Worm (Caenorhabditis elegans): ENCODE results near the gene rab-33.

Gene rab-33

DNA sequence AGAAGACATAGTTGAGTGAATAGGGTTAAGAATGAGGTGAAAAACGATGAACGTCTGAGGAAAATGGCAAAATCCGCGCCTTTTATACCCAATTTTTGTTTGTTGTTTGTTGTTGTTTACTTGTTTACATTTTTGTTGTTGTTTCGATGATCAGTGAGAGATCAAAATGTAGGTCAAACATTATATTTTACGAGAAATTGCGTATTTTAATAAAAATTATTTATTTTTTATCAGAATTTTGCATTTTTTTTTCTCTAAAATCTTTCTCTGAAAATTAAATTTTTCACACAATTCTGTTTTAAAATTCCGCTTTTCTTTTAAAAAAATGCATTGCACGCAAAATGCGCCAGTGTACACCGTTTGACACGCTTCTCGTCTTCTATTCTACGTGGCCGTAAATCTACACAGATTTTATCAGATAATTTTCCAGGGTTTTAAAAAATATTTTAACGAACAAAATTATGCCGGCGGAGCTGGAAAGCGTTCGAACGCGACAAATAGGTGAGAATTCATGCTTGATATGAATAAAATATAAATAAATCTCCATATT lies 3.1 kb upstream of the rab-33 start, which contains the start of the genes sip-1 and sly-1 (continued):
- TF ChIP-seq let-607 (tag; optimal IDR thresholded peaks at IDR 0.05): peak; percentile 32 to 84
- no peak for TF ChIP-seq zfh-2 (GFP tag; conservative IDR thresholded peaks at IDR 0.05)
- TF ChIP-seq tlf-1 (GFP tag; optimal IDR thresholded peaks at IDR 0.05): peak; percentile 12
- peak; percentile 16 for TF ChIP-seq snpc-1.3 (tag; optimal IDR thresholded peaks at IDR 0.05; ENCODE audit: insufficient read depth)
- TF ChIP-seq rcor-1 (GFP tag; IDR thresholded peaks at IDR 0.05): 0 out of 2 replicates have a peak, but pooled peaks have one; percentile 23
- peak; percentile 91 for TF ChIP-seq madf-6 (GFP tag; IDR thresholded peaks at IDR 0.05)
- TF ChIP-seq madf-8 (GFP tag; conservative IDR thresholded peaks at IDR 0.05): peak; percentile 54; the same call in 1 of the 2 replicates
- peak; percentile 78 for TF ChIP-seq xnd-1 (tag; optimal IDR thresholded peaks at IDR 0.05)
- peak; percentile 80; the same call in 1 of the 2 replicates for TF ChIP-seq B0019.2 (GFP tag; conservative IDR thresholded peaks at IDR 0.05)
- peak; percentile 48 for TF ChIP-seq F23B12.7 (tag; optimal IDR thresholded peaks at IDR 0.05; ENCODE audit: insufficient read depth)
- TF ChIP-seq lsl-1 (GFP tag; optimal IDR thresholded peaks at IDR 0.05): peak; percentile 66
- TF ChIP-seq attf-6 (GFP tag; IDR thresholded peaks at IDR 0.05): no peak

DNA sequence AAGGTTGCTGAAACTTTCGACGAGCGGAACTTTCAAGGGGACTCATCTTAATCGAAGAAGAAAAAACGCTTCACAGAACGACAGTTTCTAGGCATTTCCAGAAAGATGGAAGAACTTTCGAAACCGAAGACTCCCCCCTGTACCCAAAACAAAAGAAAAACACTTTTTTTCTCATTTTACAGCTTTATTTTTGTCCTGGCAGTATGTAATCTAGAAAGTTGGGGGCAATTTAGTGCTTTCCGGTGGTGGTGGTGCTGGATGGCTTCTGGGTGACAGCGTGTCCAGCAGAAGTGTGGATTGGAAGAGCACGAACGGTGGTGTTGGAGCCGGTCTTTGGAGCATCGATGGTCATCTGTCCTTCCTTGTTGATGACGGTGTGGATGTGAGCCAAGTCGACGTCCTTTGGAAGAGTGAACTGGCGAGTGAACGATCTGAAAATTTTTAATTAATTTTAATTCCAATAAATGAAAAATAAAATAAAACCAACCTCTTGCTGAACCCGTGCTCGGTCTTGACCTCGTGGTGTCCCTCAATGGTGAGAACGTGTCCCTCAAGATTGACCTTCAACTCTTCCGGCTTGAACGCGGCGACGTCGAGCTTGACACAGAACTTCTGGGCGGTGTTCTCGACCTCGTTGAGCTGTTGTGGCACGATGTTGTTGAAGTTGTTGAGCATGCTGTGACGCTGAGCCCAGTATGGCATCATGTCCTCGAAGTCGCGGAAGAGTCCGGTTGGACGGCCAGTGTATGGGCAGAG lies 2.5 kb upstream of the rab-33 start:
- TF ChIP-seq F52B5.7 (tag; optimal IDR thresholded peaks at IDR 0.05) (no peak), let-607 (tag; optimal IDR thresholded peaks at IDR 0.05) (no peak), madf-8 (GFP tag; conservative IDR thresholded peaks at IDR 0.05) (peak; percentile 70), Y79H2A.3 (GFP tag; conservative IDR thresholded peaks at IDR 0.05) (peak; percentile 90), aptf-2 (GFP tag; conservative IDR thresholded peaks at IDR 0.05) (no peak), dpl-1 (GFP tag; optimal IDR thresholded peaks at IDR 0.05) (peak; percentile 9), ekl-4 (GFP tag; IDR thresholded peaks at IDR 0.05) (peak; percentile 57), chd-7 (tag; optimal IDR thresholded peaks at IDR 0.05) (no peak), ceh-40 (GFP tag; IDR thresholded peaks at IDR 0.05) (peak; percentile 47; the same call in 1 of the 2 replicates), ama-1 (optimal IDR thresholded peaks at IDR 0.05) (peak; percentile 55), ama-1 (GFP tag; optimal IDR thresholded peaks at IDR 0.05) (peak in 1 of 2 experiments; percentile 91), zfh-2 (GFP tag; conservative IDR thresholded peaks at IDR 0.05) (peak; percentile 80), F39B2.1 (GFP tag; IDR thresholded peaks at IDR 0.05) (peak; percentile 5), lsl-1 (GFP tag; optimal IDR thresholded peaks at IDR 0.05) (peak; percentile 48), attf-6 (GFP tag; IDR thresholded peaks at IDR 0.05) (no peak; the same call in none of the 2 replicates), bed-2 (GFP tag; IDR thresholded peaks at IDR 0.05) (no peak), rpc-1 (optimal IDR thresholded peaks at IDR 0.05) (peak; percentile 12), rpc-1 (tag; optimal IDR thresholded peaks at IDR 0.05) (no peak), nfya-1 (tag; optimal IDR thresholded peaks at IDR 0.05; ENCODE audit: borderline replicate concordance, insufficient read depth) (no peak), ccch-3 (GFP tag; optimal IDR thresholded peaks at IDR 0.05) (no peak), pha-4 (tag; optimal IDR thresholded peaks at IDR 0.05) (no peak), somi-1 (GFP tag; optimal IDR thresholded peaks at IDR 0.05) (no peak), lin-35 (GFP tag; optimal IDR thresholded peaks at IDR 0.05) (no peak), cebp-2 (GFP tag; IDR thresholded peaks at IDR 0.05) (no peak), mes-4 (tag; optimal IDR thresholded peaks at IDR 0.05) (no peak), K11D2.4 (GFP tag; IDR thresholded peaks at IDR 0.05) (no peak), akir-1 (GFP tag; optimal IDR thresholded peaks at IDR 0.05) (no peak), ztf-22 (GFP tag; optimal IDR thresholded peaks at IDR 0.05) (no peak), tlf-1 (GFP tag; optimal IDR thresholded peaks at IDR 0.05) (peak; percentile 87), mcd-1 (GFP tag; IDR thresholded peaks at IDR 0.05) (peak; percentile 55), madf-10 (tag; optimal IDR thresholded peaks at IDR 0.05) (no peak), F57C9.4 (tag; optimal IDR thresholded peaks at IDR 0.05) (no peak), attf-5 (GFP tag; optimal IDR thresholded peaks at IDR 0.05) (peak; percentile 54), D2030.7 (GFP tag; IDR thresholded peaks at IDR 0.05) (peak; percentile 88), athp-1 (tag; optimal IDR thresholded peaks at IDR 0.05) (peak; percentile 58), unc-130 (GFP tag; optimal IDR thresholded peaks at IDR 0.05) (peak; percentile 51), die-1 (tag; optimal IDR thresholded peaks at IDR 0.05) (peak; percentile 22), B0261.1 (tag; optimal IDR thresholded peaks at IDR 0.05) (no peak)
